Worm (Caenorhabditis elegans): ENCODE data around the gene R144.12.

Gene R144.12

DNA sequence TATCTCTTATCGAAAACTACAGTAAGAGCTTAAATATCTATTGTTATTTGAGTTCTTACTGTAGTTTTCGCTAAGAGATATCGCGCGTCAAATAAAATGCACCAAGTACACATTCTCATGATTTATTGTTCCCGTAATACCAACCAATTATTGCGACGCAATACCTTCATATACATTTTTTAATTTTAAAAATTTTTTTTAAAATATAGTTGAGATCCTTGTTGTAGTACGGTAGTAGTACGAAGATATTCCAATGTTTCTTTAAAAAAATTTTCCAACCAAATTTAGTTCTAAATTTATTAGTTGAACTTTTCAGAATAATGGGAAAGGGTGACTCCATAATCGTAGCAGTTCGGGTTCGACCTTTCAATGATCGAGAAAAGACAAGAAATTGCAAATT is 23.8 kb upstream of the R144.12 start, which contains the start of gene klp-6:
klp-6 (plus strand) TSS at position 301 of the 400 bp plus-strand sequence.
- no peak for TF ChIP-seq med-1 (GFP tag; optimal IDR thresholded peaks at IDR 0.05; ENCODE audit: insufficient read depth)
- no peak for TF ChIP-seq ztf-23 (GFP tag; IDR thresholded peaks at IDR 0.05)

DNA sequence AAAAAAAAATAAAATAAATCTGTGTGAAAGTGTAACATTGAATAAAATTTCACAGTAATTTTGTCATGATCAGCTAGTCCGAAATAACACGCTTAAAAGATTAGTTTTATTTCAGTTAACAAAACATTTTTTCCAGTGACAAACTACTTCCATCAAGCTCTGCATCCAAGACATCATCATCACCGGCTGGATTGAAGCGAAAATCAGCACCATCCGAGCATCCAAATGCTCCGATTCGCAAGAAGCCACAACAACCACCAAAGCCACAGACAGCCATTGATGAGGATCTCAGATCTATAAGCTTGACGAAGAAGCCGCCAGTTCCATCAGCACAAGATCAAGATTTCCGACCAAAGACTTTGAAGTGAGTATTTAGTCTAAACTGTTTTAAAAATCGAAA is 20.4 kb upstream of the R144.12 start:
- TF ChIP-seq ztf-29 (GFP tag; IDR thresholded peaks at IDR 0.05) (no peak), T22C8.4 (GFP tag; IDR thresholded peaks at IDR 0.05) (no peak), klf-2 (GFP tag; conservative IDR thresholded peaks at IDR 0.05) (no peak), med-1 (GFP tag; optimal IDR thresholded peaks at IDR 0.05; ENCODE audit: insufficient read depth) (no peak), flt-1 (GFP tag; IDR thresholded peaks at IDR 0.05) (no peak), ztf-23 (GFP tag; IDR thresholded peaks at IDR 0.05) (no peak), cog-1 (tag; optimal IDR thresholded peaks at IDR 0.05) (no peak), tab-1 (GFP tag; IDR thresholded peaks at IDR 0.05) (no peak), ref-1 (GFP tag; conservative IDR thresholded peaks at IDR 0.05) (no peak)

DNA sequence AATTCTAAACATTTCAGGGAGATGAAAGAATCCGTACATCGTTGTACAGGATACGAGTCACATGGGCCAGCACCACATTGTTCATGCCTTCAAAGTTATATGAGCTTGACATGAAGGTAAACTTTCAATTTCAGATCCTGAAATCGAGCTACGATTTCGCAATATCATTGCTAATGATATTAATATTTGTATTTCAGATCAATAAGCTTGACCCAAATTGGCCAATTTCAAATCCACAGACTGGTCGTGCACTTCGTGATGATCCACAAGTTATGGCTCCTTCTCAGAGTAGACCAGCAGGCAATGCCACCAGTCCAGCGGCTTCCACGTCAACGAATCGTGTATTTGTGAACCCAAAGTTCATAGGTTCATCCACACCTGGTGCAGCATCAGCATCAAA is 19.6 kb upstream of the R144.12 start:
- no peak for TF ChIP-seq ztf-23 (GFP tag; IDR thresholded peaks at IDR 0.05)
- TF ChIP-seq med-1 (GFP tag; optimal IDR thresholded peaks at IDR 0.05; ENCODE audit: insufficient read depth): no peak
- no peak for TF ChIP-seq flt-1 (GFP tag; IDR thresholded peaks at IDR 0.05)
- no peak for TF ChIP-seq tab-1 (GFP tag; IDR thresholded peaks at IDR 0.05)
- TF ChIP-seq ztf-29 (GFP tag; IDR thresholded peaks at IDR 0.05): no peak
- no peak for TF ChIP-seq T22C8.4 (GFP tag; IDR thresholded peaks at IDR 0.05)
- no peak for TF ChIP-seq cog-1 (tag; optimal IDR thresholded peaks at IDR 0.05)
- TF ChIP-seq ref-1 (GFP tag; conservative IDR thresholded peaks at IDR 0.05): no peak

DNA sequence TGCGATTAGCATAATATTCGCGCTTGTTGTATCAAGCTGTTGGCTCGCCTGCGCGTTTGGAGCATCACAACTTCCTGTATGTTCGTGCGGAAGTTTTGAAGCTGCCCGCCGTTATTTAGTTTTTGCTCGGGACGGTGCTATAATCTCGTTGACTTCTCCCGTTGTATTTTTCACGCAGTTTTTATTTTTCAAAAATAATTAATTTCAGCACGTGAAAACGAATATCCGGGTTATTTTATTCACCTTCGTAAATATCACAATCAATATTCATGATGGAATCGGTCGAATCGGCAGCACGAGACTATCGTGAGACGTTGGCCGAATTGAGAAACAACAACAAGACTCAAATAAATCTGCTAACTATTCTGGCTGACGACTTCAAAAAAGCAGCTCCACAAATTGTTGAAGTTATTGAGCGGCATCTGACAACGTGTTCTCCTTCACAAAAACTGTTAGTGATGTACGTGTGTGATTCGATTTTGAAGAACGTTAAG is 18.4 kb upstream of the R144.12 start:
- TF ChIP-seq flt-1 (GFP tag; IDR thresholded peaks at IDR 0.05): no peak
- no peak for TF ChIP-seq T22C8.4 (GFP tag; IDR thresholded peaks at IDR 0.05)
- TF ChIP-seq ztf-29 (GFP tag; IDR thresholded peaks at IDR 0.05): no peak
- TF ChIP-seq cog-1 (tag; optimal IDR thresholded peaks at IDR 0.05): no peak
- no peak for TF ChIP-seq med-1 (GFP tag; optimal IDR thresholded peaks at IDR 0.05; ENCODE audit: insufficient read depth)
- no peak for TF ChIP-seq tab-1 (GFP tag; IDR thresholded peaks at IDR 0.05)
- TF ChIP-seq ztf-23 (GFP tag; IDR thresholded peaks at IDR 0.05): no peak; the same call in 1 of the 2 replicates
- no peak for TF ChIP-seq ref-1 (GFP tag; conservative IDR thresholded peaks at IDR 0.05)

DNA sequence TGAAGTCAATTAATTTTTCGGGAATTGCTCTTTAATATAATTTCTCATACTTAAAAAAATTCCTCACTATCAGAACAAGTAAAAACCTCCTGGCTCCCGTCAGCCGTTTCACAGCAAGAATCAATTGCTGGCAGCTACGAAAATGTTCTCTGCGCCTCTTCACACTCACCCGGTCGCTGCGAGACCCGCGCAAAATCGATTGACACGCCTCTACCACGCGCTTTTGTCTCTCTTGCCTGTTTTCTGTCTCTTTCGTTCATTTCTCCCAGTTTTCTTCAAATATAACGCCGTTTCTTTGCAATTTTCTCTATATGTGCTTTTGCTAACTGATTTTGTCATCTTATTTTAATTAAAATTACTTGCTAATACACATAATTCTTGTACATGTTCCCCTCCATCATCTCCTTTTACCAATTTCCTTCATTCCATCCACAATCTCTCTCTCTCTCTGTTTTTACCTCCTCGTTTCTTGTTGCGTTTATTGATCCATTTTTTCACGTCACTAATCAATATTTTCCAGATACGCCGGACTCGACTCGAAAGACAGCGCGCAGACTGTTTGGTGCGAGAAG is 17.7 kb upstream of the R144.12 start, which contains the start of gene pcf-11:
pcf-11 (plus strand) TSS at position 522 of the 572 bp plus-strand sequence.
- TF ChIP-seq klf-2 (GFP tag; conservative IDR thresholded peaks at IDR 0.05) (no peak), ref-1 (GFP tag; conservative IDR thresholded peaks at IDR 0.05) (no peak), T22C8.4 (GFP tag; IDR thresholded peaks at IDR 0.05) (peak; percentile 91), cog-1 (tag; optimal IDR thresholded peaks at IDR 0.05) (peak; percentile 22), tab-1 (GFP tag; IDR thresholded peaks at IDR 0.05) (no peak), ztf-29 (GFP tag; IDR thresholded peaks at IDR 0.05) (no peak), flt-1 (GFP tag; IDR thresholded peaks at IDR 0.05) (no peak), med-1 (GFP tag; optimal IDR thresholded peaks at IDR 0.05; ENCODE audit: insufficient read depth) (peak; percentile 11), ztf-23 (GFP tag; IDR thresholded peaks at IDR 0.05) (peak; percentile 80)

DNA sequence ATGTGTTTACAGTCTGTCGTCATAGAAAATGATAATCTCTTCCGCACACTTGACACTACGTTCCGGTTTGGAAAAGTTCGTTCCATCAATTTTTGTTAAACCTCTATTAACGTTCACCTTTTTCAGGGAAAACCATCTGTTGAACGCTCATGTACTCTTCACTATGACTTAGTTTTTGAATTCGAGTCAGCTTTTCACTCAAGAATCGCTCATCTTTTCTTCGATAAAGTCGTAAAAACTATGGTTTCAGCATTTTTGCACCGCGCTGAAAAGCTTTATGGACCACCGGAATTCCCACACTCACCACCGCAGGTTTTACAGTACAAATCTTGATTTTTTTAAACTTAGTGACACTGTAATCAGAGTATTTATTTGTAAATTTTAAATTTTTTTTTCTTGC is 16.9 kb upstream of the R144.12 start:
- TF ChIP-seq klf-2 (GFP tag; conservative IDR thresholded peaks at IDR 0.05) (no peak), ztf-23 (GFP tag; IDR thresholded peaks at IDR 0.05) (no peak), ztf-29 (GFP tag; IDR thresholded peaks at IDR 0.05) (no peak), flt-1 (GFP tag; IDR thresholded peaks at IDR 0.05) (no peak), T22C8.4 (GFP tag; IDR thresholded peaks at IDR 0.05) (no peak)

DNA sequence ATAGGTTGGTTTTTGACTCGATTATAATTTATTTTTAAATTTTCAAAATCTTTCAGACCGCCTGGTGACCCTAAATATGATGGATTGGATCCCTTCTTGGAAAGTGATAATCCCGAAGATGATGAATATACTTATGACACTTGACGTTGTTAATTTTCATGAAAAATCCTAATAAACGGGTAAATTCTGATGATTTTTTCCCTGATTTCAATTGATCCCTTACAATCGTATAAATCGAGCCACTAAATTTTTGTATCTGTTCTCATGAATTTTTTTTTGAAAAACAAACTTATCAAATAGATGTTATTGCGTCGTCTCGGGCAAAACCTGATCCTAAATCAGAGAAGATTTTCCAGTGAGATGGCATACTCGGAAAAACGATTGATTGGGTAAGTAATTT is 16.2 kb upstream of the R144.12 start, which contains the start of gene R144.13:
R144.13 (plus strand) TSS at position 301 of the 400 bp plus-strand sequence.
- TF ChIP-seq ref-1 (GFP tag; conservative IDR thresholded peaks at IDR 0.05) (no peak), ztf-23 (GFP tag; IDR thresholded peaks at IDR 0.05) (no peak), flt-1 (GFP tag; IDR thresholded peaks at IDR 0.05) (no peak)

DNA sequence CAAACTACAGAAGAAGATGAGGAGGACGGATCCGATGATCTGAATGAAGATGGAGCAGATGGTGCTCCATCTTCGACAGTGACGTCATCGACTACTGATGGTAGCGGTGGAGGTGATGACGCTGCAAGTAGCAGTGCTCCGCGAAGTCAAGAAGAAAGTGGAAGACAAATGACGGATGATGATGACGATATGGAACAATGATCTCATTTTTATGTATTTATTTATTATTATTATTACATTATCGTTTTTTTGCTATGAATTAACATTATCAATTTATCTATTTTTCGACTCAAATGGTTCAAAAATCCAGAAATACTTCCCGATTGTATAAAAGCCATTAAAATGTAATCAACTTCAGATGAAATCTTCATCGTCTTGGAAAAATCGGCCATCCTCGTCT is 14.9 kb upstream of the R144.12 start, which contains the start of gene R144.3:
R144.3 (plus strand) TSS at position 301 of the 400 bp plus-strand sequence.
- TF ChIP-seq ztf-29 (GFP tag; IDR thresholded peaks at IDR 0.05) (no peak), T22C8.4 (GFP tag; IDR thresholded peaks at IDR 0.05) (no peak), tab-1 (GFP tag; IDR thresholded peaks at IDR 0.05) (no peak), ztf-23 (GFP tag; IDR thresholded peaks at IDR 0.05) (no peak), flt-1 (GFP tag; IDR thresholded peaks at IDR 0.05) (no peak), ref-1 (GFP tag; conservative IDR thresholded peaks at IDR 0.05) (no peak)

DNA sequence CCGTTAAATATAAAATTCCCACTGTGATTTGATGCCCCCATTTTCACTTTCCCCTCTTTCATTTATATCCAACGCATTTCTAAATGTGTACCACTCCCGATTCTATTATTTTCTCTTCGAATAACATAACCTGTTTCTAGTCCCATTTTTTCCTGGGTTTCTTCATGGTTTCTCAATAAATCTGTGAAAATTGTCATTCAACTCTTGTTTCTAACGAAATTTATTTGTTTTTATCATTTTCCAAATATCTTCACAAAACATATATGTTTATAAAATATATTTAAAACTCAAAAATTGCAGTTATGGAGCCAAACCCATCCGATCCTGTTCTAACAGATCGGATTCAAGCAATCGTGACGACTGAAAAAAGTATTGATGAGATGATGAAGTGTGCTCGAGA is 14.1 kb upstream of the R144.12 start, which contains the start of gene mdt-11:
mdt-11 (plus strand) TSS at position 301 of the 400 bp plus-strand sequence.
- TF ChIP-seq ref-1 (GFP tag; conservative IDR thresholded peaks at IDR 0.05) (no peak), ztf-29 (GFP tag; IDR thresholded peaks at IDR 0.05) (no peak), flt-1 (GFP tag; IDR thresholded peaks at IDR 0.05) (no peak), cog-1 (tag; optimal IDR thresholded peaks at IDR 0.05) (no peak)

DNA sequence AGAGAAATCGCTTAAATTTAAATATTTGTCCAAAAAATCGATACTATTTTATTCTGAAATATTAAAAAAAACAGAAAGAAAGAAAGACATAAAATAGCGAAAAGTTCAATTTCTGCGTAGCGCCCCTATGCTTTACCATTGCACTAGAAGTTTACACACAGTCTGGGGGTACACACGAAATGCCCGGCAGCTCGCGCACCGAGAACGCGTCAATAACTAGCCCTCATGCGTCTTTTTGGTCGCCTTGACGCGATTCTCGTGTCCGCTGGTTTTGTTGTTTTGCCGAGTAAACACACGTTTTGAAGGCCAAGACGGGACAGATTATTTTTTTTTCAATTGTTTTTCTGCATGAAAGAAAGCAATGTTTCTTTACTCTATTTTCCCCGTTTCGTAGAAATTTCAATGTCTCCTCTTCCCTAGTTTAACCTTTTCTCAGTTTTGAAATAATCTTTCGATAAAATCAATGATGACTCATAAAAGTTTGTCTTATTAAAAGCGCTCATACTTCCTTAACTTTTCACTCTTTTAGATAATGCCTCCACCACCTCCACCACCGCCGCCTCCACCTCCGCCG is 11.4 kb upstream of the R144.12 start, which contains the start of gene wip-1:
wip-1 (plus strand) TSS at position 524 of the 574 bp plus-strand sequence.
- TF ChIP-seq T22C8.4 (GFP tag; IDR thresholded peaks at IDR 0.05) (0 out of 2 replicates have a peak, but pooled peaks have one; percentile 8), tab-1 (GFP tag; IDR thresholded peaks at IDR 0.05) (peak; percentile 40; the same call in 1 of the 2 replicates), ref-1 (GFP tag; conservative IDR thresholded peaks at IDR 0.05) (no peak), flt-1 (GFP tag; IDR thresholded peaks at IDR 0.05) (peak; percentile 85), cog-1 (tag; optimal IDR thresholded peaks at IDR 0.05) (peak; percentile 91), med-1 (GFP tag; optimal IDR thresholded peaks at IDR 0.05; ENCODE audit: insufficient read depth) (peak; percentile 15), klf-2 (GFP tag; conservative IDR thresholded peaks at IDR 0.05) (peak; percentile 60; the same call in 1 of the 2 replicates), ztf-23 (GFP tag; IDR thresholded peaks at IDR 0.05) (peak; percentile 100), ztf-29 (GFP tag; IDR thresholded peaks at IDR 0.05) (peak; percentile 78)
